Worm (Caenorhabditis elegans): Measurements from ENCODE around the gene gst-18.
A peak's percentile ranks its signal among the peaks of the same experiment; 100 is the strongest.

Gene gst-18

ce11 chrII:13638576-13638975 lies 7.9 kb upstream of the gst-18 start:
- TF ChIP-seq nhr-42 (GFP tag; IDR thresholded peaks at IDR 0.05) (peak; percentile 76), dmd-6 (GFP tag; IDR thresholded peaks at IDR 0.05) (peak; percentile 25), lsy-2 (tag; optimal IDR thresholded peaks at IDR 0.05) (peak in 1 of 2 experiments; percentile 50), ztf-7 (tag; optimal IDR thresholded peaks at IDR 0.05) (peak; percentile 13), spr-1 (tag; optimal IDR thresholded peaks at IDR 0.05) (peak; percentile 17), fos-1 (tag; optimal IDR thresholded peaks at IDR 0.05) (no peak), daf-16 (GFP tag; optimal IDR thresholded peaks at IDR 0.05) (no peak), daf-16 (tag; optimal IDR thresholded peaks at IDR 0.05) (peak; percentile 91), nhr-237 (tag; optimal IDR thresholded peaks at IDR 0.05) (no peak), dpl-1 (GFP tag; optimal IDR thresholded peaks at IDR 0.05) (peak; percentile 13), zip-11 (GFP tag; IDR thresholded peaks at IDR 0.05) (no peak), zfp-3 (GFP tag; conservative IDR thresholded peaks at IDR 0.05) (no peak), saeg-2 (GFP tag; IDR thresholded peaks at IDR 0.05) (no peak), hlh-11 (tag; optimal IDR thresholded peaks at IDR 0.05) (peak; percentile 87), attf-4 (tag; optimal IDR thresholded peaks at IDR 0.05) (no peak), ceh-28 (tag; optimal IDR thresholded peaks at IDR 0.05) (peak; percentile 55), lin-13 (GFP tag; optimal IDR thresholded peaks at IDR 0.05) (peak; percentile 16), hif-1 (tag; optimal IDR thresholded peaks at IDR 0.05) (peak; percentile 93 to 97), pqm-1 (tag; optimal IDR thresholded peaks at IDR 0.05) (peak; percentile 2), nhr-48 (tag; optimal IDR thresholded peaks at IDR 0.05) (peak; percentile 87), nhr-77 (tag; optimal IDR thresholded peaks at IDR 0.05) (peak; percentile 82), nhr-10 (tag; optimal IDR thresholded peaks at IDR 0.05) (no peak), Y105C5A.15 (GFP tag; IDR thresholded peaks at IDR 0.05) (no peak), unc-62 (GFP tag; optimal IDR thresholded peaks at IDR 0.05 in 1 of 2) (peak in 1 of 2 experiments; percentile 68), unc-62 (tag; optimal IDR thresholded peaks at IDR 0.05) (no peak), nhr-28 (tag; optimal IDR thresholded peaks at IDR 0.05) (peak; percentile 75), T26A8.4 (GFP tag; IDR thresholded peaks at IDR 0.05) (peak; percentile 9; the same call in 1 of the 2 replicates), mep-1 (tag; optimal IDR thresholded peaks at IDR 0.05) (peak; percentile 54), lin-39 (tag; optimal IDR thresholded peaks at IDR 0.05) (no peak), dve-1 (tag; optimal IDR thresholded peaks at IDR 0.05; ENCODE audit: insufficient read depth) (peak; percentile 82), mdl-1 (tag; optimal IDR thresholded peaks at IDR 0.05) (peak in 1 of 2 experiments; percentile 69), nhr-102 (tag; optimal IDR thresholded peaks at IDR 0.05) (peak; percentile 14), aha-1 (tag) (peak; percentile 100), dmd-9 (GFP tag; IDR thresholded peaks at IDR 0.05) (no peak), php-3 (GFP tag; IDR thresholded peaks at IDR 0.05) (0 out of 2 replicates have a peak, but pooled peaks have one; percentile 19), mxl-3 (GFP tag; optimal IDR thresholded peaks at IDR 0.05) (peak; percentile 53), nhr-6 (tag; optimal IDR thresholded peaks at IDR 0.05) (peak; percentile 11), F44E2.7 (GFP tag; IDR thresholded peaks at IDR 0.05) (no peak), tag-97 (GFP tag; IDR thresholded peaks at IDR 0.05) (no peak), mes-2 (tag; optimal IDR thresholded peaks at IDR 0.05; ENCODE audit: poor library complexity, severe bottlenecking) (no peak), mxl-2 (GFP tag; conservative IDR thresholded peaks at IDR 0.05) (no peak)

ce11 chrII:13637941-13638489 lies 7.3 kb upstream of the gst-18 start, which contains the start of gene phdh-1:
TSS of gene phdh-1 (minus strand) at chrII:13638480.
- TF ChIP-seq hlh-30 (tag; optimal IDR thresholded peaks at IDR 0.05; ENCODE audit: insufficient read depth) = peak; percentile 51
- TF ChIP-seq madf-5 (GFP tag; IDR thresholded peaks at IDR 0.05) = 0 out of 4 replicates have a peak, but pooled peaks of 1 of the 2 experiments have one; percentile 23
- no peak for TF ChIP-seq mxl-2 (GFP tag; conservative IDR thresholded peaks at IDR 0.05)
- no peak for TF ChIP-seq fkh-10 (GFP tag; optimal IDR thresholded peaks at IDR 0.05)
- no peak for TF ChIP-seq lir-3 (tag; optimal IDR thresholded peaks at IDR 0.05)
- TF ChIP-seq cey-2 (tag; optimal IDR thresholded peaks at IDR 0.05; ENCODE audit: borderline replicate concordance, insufficient read depth) = no peak
- TF ChIP-seq aly-2 (tag; optimal IDR thresholded peaks at IDR 0.05) = no peak
- TF ChIP-seq hif-1 (tag; optimal IDR thresholded peaks at IDR 0.05) = no peak
- no peak for TF ChIP-seq pha-4 (GFP tag; IDR thresholded peaks at IDR 0.05)
- no peak for TF ChIP-seq pha-4 (tag; optimal IDR thresholded peaks at IDR 0.05)
- no peak for TF ChIP-seq nhr-25 (tag; optimal IDR thresholded peaks at IDR 0.05; ENCODE audit: borderline replicate concordance, insufficient read depth)
- no peak for TF ChIP-seq ceh-20 (GFP tag; IDR thresholded peaks at IDR 0.05)
- no peak for TF ChIP-seq F44E2.7 (GFP tag; IDR thresholded peaks at IDR 0.05)
- TF ChIP-seq ces-1 (GFP tag; optimal IDR thresholded peaks at IDR 0.05) = no peak
- TF ChIP-seq nhr-48 (tag; optimal IDR thresholded peaks at IDR 0.05) = no peak
- TF ChIP-seq sdz-12 (GFP tag; optimal IDR thresholded peaks at IDR 0.05) = no peak
